Fruit fly (Drosophila melanogaster) whole organism, embryonic: ENCODE data around the gene Cubn.
A peak's percentile ranks its signal among the peaks of the same experiment; 100 is the strongest.

Source experiments
- Aef1 ChIP-seq: fragments of 200-800 bp; sonication (Bioruptor generic); IDR thresholded peaks from 3 replicates; pipeline ENCODE4 v1.3.6; 2022; ENCODE audit warnings: missing biosample characterization, missing genetic modification characterization
- Atf3 ChIP-seq: fragments of 200-800 bp; sonication (Bioruptor generic); optimal IDR thresholded peaks from 3 replicates; lab custom pipeline; 2016; ENCODE audit warnings: missing biosample characterization, missing genetic modification characterization
- Blimp-1 ChIP-seq: fragments of 200-800 bp; sonication (Bioruptor generic); optimal IDR thresholded peaks from 3 replicates; lab custom pipeline; 2018; ENCODE audit warnings: missing biosample characterization, missing genetic modification characterization, mild to moderate bottlenecking, moderate library complexity, missing genetic modification reagents
- CG10321 ChIP-seq: fragments of 200-800 bp; sonication (Bioruptor generic); IDR thresholded peaks from 2 replicates; pipeline ENCODE4 v1.3.6; 2022; ENCODE audit warnings: missing biosample characterization, missing genetic modification characterization
- CG10431 ChIP-seq: fragments of 200-800 bp; sonication (Bioruptor generic); optimal IDR thresholded peaks from 3 replicates; lab custom pipeline; 2018; ENCODE audit warnings: missing biosample characterization, mild to moderate bottlenecking, missing genetic modification characterization
- CG11093 ChIP-seq: fragments of 200-800 bp; sonication (Bioruptor generic); IDR thresholded peaks from 3 replicates; pipeline ENCODE4 v1.3.6; 2022; ENCODE audit warnings: missing biosample characterization, missing genetic modification characterization
- CG11560 ChIP-seq: fragments of 200-800 bp; sonication (Bioruptor generic); IDR thresholded peaks from 3 replicates; pipeline ENCODE4 v1.3.6; 2022; ENCODE audit warnings: missing biosample characterization, missing genetic modification characterization
- CG11695 ChIP-seq: fragments of 200-800 bp; sonication (Bioruptor generic); IDR thresholded peaks from 3 replicates; pipeline ENCODE4 v1.3.6; 2022; ENCODE audit warnings: missing biosample characterization, missing genetic modification characterization
- CG13424 ChIP-seq: fragments of 200-800 bp; sonication (Bioruptor generic); optimal IDR thresholded peaks from 2 replicates; lab custom pipeline; 2019; ENCODE audit warnings: missing biosample characterization, mild to moderate bottlenecking, missing genetic modification characterization, moderate library complexity
- CG13624 ChIP-seq: fragments of 200-800 bp; sonication (Bioruptor generic); optimal IDR thresholded peaks from 2 replicates; lab custom pipeline; 2016; ENCODE audit warnings: missing biosample characterization, missing genetic modification characterization
- CG15696 ChIP-seq: fragments of 200-800 bp; sonication (Bioruptor generic); optimal IDR thresholded peaks from 2 replicates; lab custom pipeline; 2019; ENCODE audit warnings: missing biosample characterization, mild to moderate bottlenecking, missing genetic modification characterization, moderate library complexity
- CG18011 ChIP-seq: fragments of 200-800 bp; sonication (Bioruptor generic); optimal IDR thresholded peaks from 2 replicates; lab custom pipeline; 2017; ENCODE audit warnings: missing biosample characterization, missing genetic modification characterization, mild to moderate bottlenecking, moderate library complexity, missing genotype
- CG18476 ChIP-seq: fragments of 200-800 bp; sonication (Bioruptor generic); optimal IDR thresholded peaks from 2 replicates; lab custom pipeline; 2016; ENCODE audit warnings: missing biosample characterization, mild to moderate bottlenecking, missing genetic modification characterization
- CG2120 ChIP-seq: fragments of 200-800 bp; sonication (Bioruptor generic); optimal IDR thresholded peaks from 3 replicates; lab custom pipeline; 2016; ENCODE audit warnings: missing biosample characterization, missing genetic modification characterization
- CG32767 ChIP-seq: fragments of 200-800 bp; sonication (Bioruptor generic); IDR thresholded peaks from 2 replicates; pipeline ENCODE4 v1.3.6; 2022; ENCODE audit warnings: missing biosample characterization, missing genetic modification characterization
- CG3726 ChIP-seq: fragments of 200-800 bp; sonication (Bioruptor generic); IDR thresholded peaks from 3 replicates; pipeline ENCODE4, ENCODE4 v1.3.6; 2022; ENCODE audit warnings: missing biosample characterization, missing genetic modification characterization
- CG4360 ChIP-seq: fragments of 200-800 bp; sonication (Bioruptor generic); IDR thresholded peaks from 2 replicates; pipeline ENCODE4 v1.3.6; 2022; ENCODE audit warnings: missing biosample characterization, missing genetic modification characterization
- CG4820 ChIP-seq: fragments of 200-800 bp; sonication (Bioruptor generic); optimal IDR thresholded peaks from 3 replicates; lab custom pipeline; 2016; ENCODE audit warnings: missing biosample characterization, missing genetic modification characterization
- CG5180 ChIP-seq: fragments of 200-800 bp; sonication (Bioruptor generic); optimal IDR thresholded peaks from 3 replicates; lab custom pipeline; 2017; ENCODE audit warnings: missing biosample characterization, missing genetic modification characterization, mild to moderate bottlenecking, moderate library complexity, missing genetic modification reagents
- CG6683 ChIP-seq: fragments of 200-800 bp; sonication (Bioruptor generic); optimal IDR thresholded peaks from 2 replicates; lab custom pipeline; 2017; ENCODE audit warnings: missing biosample characterization, mild to moderate bottlenecking, missing genetic modification characterization, missing genetic modification reagents
- CG7987 ChIP-seq: fragments of 200-800 bp; sonication (Bioruptor generic); optimal IDR thresholded peaks from 2 replicates; lab custom pipeline; 2018; ENCODE audit warnings: missing biosample characterization, mild to moderate bottlenecking, missing genetic modification characterization, moderate library complexity
- CG8765 ChIP-seq: fragments of 200-800 bp; sonication (Bioruptor generic); IDR thresholded peaks from 2 replicates; pipeline ENCODE4 v1.3.6; 2022; ENCODE audit warnings: missing biosample characterization, missing genetic modification characterization
- CG8924 ChIP-seq: fragments of 200-800 bp; optimal IDR thresholded peaks from 3 replicates; lab custom pipeline; 2019; ENCODE audit warnings: missing biosample characterization, mild to moderate bottlenecking, missing genetic modification characterization, moderate library complexity
- CG9609 ChIP-seq: fragments of 200-800 bp; sonication (Bioruptor generic); optimal IDR thresholded peaks from 3 replicates; lab custom pipeline; 2016; ENCODE audit warnings: missing biosample characterization, missing genetic modification characterization
- CoRest ChIP-seq: fragments of 200-800 bp; sonication (Bioruptor generic); optimal IDR thresholded peaks from 3 replicates; lab custom pipeline; 2018; ENCODE audit warnings: missing biosample characterization, mild to moderate bottlenecking, missing genetic modification characterization, moderate library complexity
- Dfd ChIP-seq, 2 experiments: fragments of >200 bp; optimal IDR thresholded peaks; 2 replicates each; lab custom pipeline; 2017; ENCODE audit warnings: missing biosample characterization in 2 of 2, missing genetic modification characterization in 2 of 2
- E2f1 ChIP-seq: fragments of 200-800 bp; sonication (Bioruptor generic); IDR thresholded peaks from 2 replicates; pipeline ENCODE4 v1.3.6; 2022; ENCODE audit warnings: missing biosample characterization, missing genetic modification characterization
- H15 ChIP-seq: fragments of 200-800 bp; sonication (Bioruptor generic); IDR thresholded peaks from 3 replicates; pipeline ENCODE4 v1.3.6; 2022; ENCODE audit warnings: missing biosample characterization, missing genetic modification characterization
- HLHmδ ChIP-seq: fragments of 200-800 bp; sonication (Bioruptor generic); optimal IDR thresholded peaks from 2 replicates; lab custom pipeline; 2018; ENCODE audit warnings: missing biosample characterization, mild to moderate bottlenecking, missing genetic modification characterization, moderate library complexity
- Hr39 ChIP-seq: fragments of >200 bp; optimal IDR thresholded peaks from 2 replicates; lab custom pipeline; 2017
- Lim3 ChIP-seq: fragments of 200-800 bp; sonication (Bioruptor generic); IDR thresholded peaks from 2 replicates; pipeline ENCODE4 v1.3.6; 2022; ENCODE audit warnings: missing biosample characterization, missing genetic modification characterization
- MBD-R2 ChIP-seq: fragments of 200-800 bp; sonication (Bioruptor generic); IDR thresholded peaks from 2 replicates; pipeline ENCODE4 v1.3.6; 2022; ENCODE audit warnings: missing biosample characterization, missing genetic modification characterization
- Sox102F ChIP-seq: fragments of 200-800 bp; sonication (Bioruptor generic); optimal IDR thresholded peaks from 2 replicates; lab custom pipeline; 2018; ENCODE audit warnings: missing biosample characterization, mild to moderate bottlenecking, missing genetic modification characterization, moderate library complexity
- ara ChIP-seq: fragments of 200-800 bp; sonication (Bioruptor generic); IDR thresholded peaks from 2 replicates; pipeline ENCODE4 v1.3.6; 2022; ENCODE audit warnings: missing biosample characterization, missing genetic modification characterization
- caup ChIP-seq: fragments of 200-800 bp; sonication (Bioruptor generic); optimal IDR thresholded peaks from 3 replicates; lab custom pipeline; 2017; ENCODE audit warnings: missing biosample characterization, mild to moderate bottlenecking, missing genetic modification characterization, moderate library complexity; ENCODE audit not compliant: severe bottlenecking
- emc ChIP-seq: fragments of 200-800 bp; sonication (Bioruptor generic); optimal IDR thresholded peaks from 2 replicates; lab custom pipeline; 2016; ENCODE audit warnings: missing biosample characterization, missing genetic modification characterization
- en ChIP-seq: fragments of 200-800 bp; sonication (Bioruptor generic); optimal IDR thresholded peaks from 2 replicates; lab custom pipeline; 2016; ENCODE audit warnings: missing biosample characterization, missing genetic modification characterization
- esg ChIP-seq: fragments of 200-800 bp; sonication (Bioruptor generic); conservative IDR thresholded peaks from 2 replicates; pipeline ENCODE4 v1.3.6; 2022; ENCODE audit warnings: missing biosample characterization, missing genetic modification characterization
- gcm ChIP-seq: fragments of 200-800 bp; sonication (Bioruptor generic); optimal IDR thresholded peaks from 2 replicates; lab custom pipeline; 2019; ENCODE audit warnings: missing biosample characterization, mild to moderate bottlenecking, missing genetic modification characterization, moderate library complexity
- gt ChIP-seq: fragments of 200-800 bp; sonication (Bioruptor generic); IDR thresholded peaks from 2 replicates; pipeline ENCODE4 v1.3.6; 2022; ENCODE audit warnings: missing biosample characterization, missing genetic modification characterization
- jumu ChIP-seq: fragments of 200-800 bp; sonication (Bioruptor generic); optimal IDR thresholded peaks from 3 replicates; lab custom pipeline; 2016; ENCODE audit warnings: missing biosample characterization, missing genetic modification characterization
- kah ChIP-seq: fragments of 200-800 bp; sonication (Bioruptor generic); optimal IDR thresholded peaks from 2 replicates; lab custom pipeline; 2018; ENCODE audit warnings: missing biosample characterization, mild to moderate bottlenecking, missing genetic modification characterization
- lbe ChIP-seq: fragments of 200-800 bp; sonication (Bioruptor generic); optimal IDR thresholded peaks from 2 replicates; lab custom pipeline; 2016; ENCODE audit warnings: missing biosample characterization, mild to moderate bottlenecking, missing genetic modification characterization
- odd ChIP-seq: fragments of 200-800 bp; sonication (Bioruptor generic); optimal IDR thresholded peaks from 2 replicates; lab custom pipeline; 2017; ENCODE audit warnings: missing biosample characterization, mild to moderate bottlenecking, missing genetic modification characterization
- otp ChIP-seq: fragments of 200-800 bp; sonication (Bioruptor generic); IDR thresholded peaks from 3 replicates; pipeline ENCODE4, ENCODE4 v1.3.6; 2022; ENCODE audit warnings: missing biosample characterization, missing genetic modification characterization
- sna ChIP-seq: fragments of 200-800 bp; sonication (Bioruptor generic); IDR thresholded peaks from 2 replicates; pipeline ENCODE4 v1.3.6; 2022; ENCODE audit warnings: missing biosample characterization, missing genetic modification characterization; ENCODE audit not compliant: partially characterized antibody
- tio ChIP-seq: fragments of 200-800 bp; sonication (Bioruptor generic); optimal IDR thresholded peaks from 2 replicates; lab custom pipeline; 2017; ENCODE audit warnings: missing biosample characterization, missing genetic modification characterization, inconsistent platforms
- unc-4 ChIP-seq: fragments of 200-800 bp; sonication (Bioruptor generic); IDR thresholded peaks from 2 replicates; pipeline ENCODE4 v1.3.6; 2022; ENCODE audit warnings: missing biosample characterization, missing genetic modification characterization; ENCODE audit not compliant: partially characterized antibody
- vnd ChIP-seq: fragments of 200-800 bp; sonication (Bioruptor generic); IDR thresholded peaks from 3 replicates; pipeline ENCODE4 v1.3.6; 2022; ENCODE audit warnings: missing biosample characterization, missing genetic modification characterization; ENCODE audit not compliant: partially characterized antibody

Gene Cubn

DNA sequence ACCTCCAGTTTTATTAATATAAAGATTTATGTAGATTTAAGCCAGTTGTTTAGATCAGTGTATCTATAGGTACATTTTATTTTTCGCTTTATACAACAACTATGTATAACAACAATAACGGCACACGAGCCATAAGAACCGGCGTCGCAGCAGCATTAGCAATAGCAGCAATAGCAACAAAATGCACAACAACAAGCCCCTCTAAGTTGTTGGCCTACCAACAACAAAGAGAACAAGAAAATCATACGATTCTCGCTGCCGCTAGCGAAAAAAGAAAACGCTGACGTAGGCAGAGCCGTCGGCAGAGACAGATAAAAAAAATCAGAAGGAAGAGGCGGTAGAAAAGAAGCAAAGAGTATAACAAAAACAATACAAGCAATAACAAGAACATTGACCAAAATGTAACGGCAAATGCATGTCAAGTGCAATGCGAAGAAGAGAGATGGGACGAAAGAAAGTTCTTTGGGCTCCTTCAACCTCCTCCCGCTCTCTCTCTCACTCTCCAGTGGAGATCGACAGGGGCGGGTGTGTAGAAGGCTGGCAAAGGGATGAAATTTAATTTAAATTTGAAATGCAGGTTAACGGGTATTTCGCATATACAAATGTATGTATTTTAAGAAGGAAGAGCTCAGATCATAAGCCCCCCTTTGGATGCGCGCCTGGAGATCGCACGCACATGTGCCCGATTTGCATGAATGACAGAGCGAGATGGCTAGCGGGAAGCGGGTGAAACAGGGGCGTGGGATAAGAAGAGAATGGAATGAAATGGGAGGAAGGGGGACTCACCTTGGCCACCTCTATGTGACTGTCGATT lies 7.8 kb upstream of the Cubn start (continued):
- peak; percentile 96 for TF ChIP-seq CG15696 (tag; lab: Kevin White, UChicago)
- TF ChIP-seq Dfd (GFP tag; optimal IDR thresholded peaks at IDR 0.05; lab: Kevin White, UChicago): no peak
- TF ChIP-seq CG8924: peak; percentile 98
- peak; percentile 94 for TF ChIP-seq en
- peak; percentile 97 for TF ChIP-seq tio (GFP tag; lab: Kevin White, UChicago)
- TF ChIP-seq Aef1 (GFP tag; lab: Robert Waterston, UW): peak; percentile 98
- peak; percentile 96 for TF ChIP-seq MBD-R2
- peak; percentile 98 for TF ChIP-seq Blimp-1 (GFP tag; lab: Kevin White, UChicago)
- peak; percentile 97 for TF ChIP-seq CG4820 (GFP tag; lab: Kevin White, UChicago)
- TF ChIP-seq esg (GFP tag; lab: Robert Waterston, UW): peak; percentile 97
- peak; percentile 97 for TF ChIP-seq CG32767 (GFP tag; lab: Robert Waterston, UW)
- TF ChIP-seq Sox102F (GFP tag; lab: Kevin White, UChicago): peak; percentile 99
- peak; percentile 91 for TF ChIP-seq CG6683 (GFP tag; lab: Kevin White, UChicago)
- peak; percentile 98 for TF ChIP-seq CG13624
- peak; percentile 95 for TF ChIP-seq CG18476 (GFP tag; lab: Kevin White, UChicago)
- peak; percentile 99 for TF ChIP-seq gt
- TF ChIP-seq Atf3 (GFP tag; lab: Kevin White, UChicago): peak; percentile 98
- TF ChIP-seq CG7987: peak; percentile 94
- peak; percentile 25 for TF ChIP-seq HLHmδ (GFP tag; lab: Kevin White, UChicago)
- TF ChIP-seq CG11695 (GFP tag; lab: Robert Waterston, UW): peak; percentile 96
- TF ChIP-seq otp (GFP tag; lab: Robert Waterston, UW): peak; percentile 99
- TF ChIP-seq CG5180 (GFP tag; lab: Kevin White, UChicago): peak; percentile 90
- TF ChIP-seq Lim3 (GFP tag; lab: Robert Waterston, UW): peak; percentile 94
- TF ChIP-seq CG11560 (tag; lab: Robert Waterston, UW): peak; percentile 92
- TF ChIP-seq CG18011 (GFP tag; lab: Kevin White, UChicago): peak; percentile 89
- no peak for TF ChIP-seq unc-4 (GFP tag; lab: Robert Waterston, UW)
- peak; percentile 84 for TF ChIP-seq CG10321 (GFP tag; lab: Robert Waterston, UW)
- TF ChIP-seq kah: peak; percentile 90
- TF ChIP-seq H15 (GFP tag; lab: Robert Waterston, UW): peak; percentile 99
- TF ChIP-seq emc: peak; percentile 96
- TF ChIP-seq CG8765 (GFP tag; lab: Robert Waterston, UW): peak; percentile 99
- no peak for TF ChIP-seq vnd (GFP tag; lab: Robert Waterston, UW)
- TF ChIP-seq CG4360: peak; percentile 74
- TF ChIP-seq CG9609 (GFP tag; lab: Kevin White, UChicago): peak; percentile 98
- TF ChIP-seq E2f1 (GFP tag; lab: Robert Waterston, UW): peak; percentile 98
- peak; percentile 98 for TF ChIP-seq CG11093 (GFP tag; lab: Robert Waterston, UW)
- peak; percentile 99 for TF ChIP-seq CG2120 (GFP tag; lab: Kevin White, UChicago)
- peak; percentile 97 for TF ChIP-seq CG13424 (tag; lab: Kevin White, UChicago)
- TF ChIP-seq Hr39 (lab: Kevin White, UChicago): no peak
- TF ChIP-seq sna (GFP tag; lab: Robert Waterston, UW): no peak
- TF ChIP-seq ara (GFP tag; lab: Robert Waterston, UW): peak; percentile 99
- TF ChIP-seq lbe (GFP tag; lab: Kevin White, UChicago): peak; percentile 98
- peak; percentile 98 for TF ChIP-seq CG3726
- peak; percentile 97 for TF ChIP-seq gcm (GFP tag; lab: Kevin White, UChicago)
- TF ChIP-seq jumu: peak; percentile 99
- peak; percentile 92 for TF ChIP-seq CG10431 (GFP tag; lab: Kevin White, UChicago)
- TF ChIP-seq odd (GFP tag; lab: Kevin White, UChicago): peak; percentile 94
- TF ChIP-seq caup (GFP tag; lab: Kevin White, UChicago): peak; percentile 96
- peak; percentile 98 for TF ChIP-seq CoRest
